Worm (Caenorhabditis elegans): ENCODE measurements around the gene fbxa-80.

fbxa-80 gene

ce11 chrIII:1288473-1289056 is 26.4 kb downstream of the fbxa-80 start, which contains the start of gene fbxa-50:
fbxa-50 (minus strand) TSS chrIII:1288523.
- TF ChIP-seq flh-1 (GFP tag; optimal IDR thresholded peaks at IDR 0.05) = no peak
- no peak for TF ChIP-seq bed-3 (GFP tag; optimal IDR thresholded peaks at IDR 0.05)
- TF ChIP-seq unc-39 (tag; optimal IDR thresholded peaks at IDR 0.05) = no peak
- TF ChIP-seq lin-32 (GFP tag; optimal IDR thresholded peaks at IDR 0.05) = no peak
- TF ChIP-seq snpc-4 (tag; optimal IDR thresholded peaks at IDR 0.05) = no peak
- no peak for TF ChIP-seq nhr-28 (tag; optimal IDR thresholded peaks at IDR 0.05)
- no peak for TF ChIP-seq nhr-76 (tag; optimal IDR thresholded peaks at IDR 0.05)
- no peak for TF ChIP-seq lsy-2 (tag; optimal IDR thresholded peaks at IDR 0.05)
- no peak for TF ChIP-seq elt-1 (tag; optimal IDR thresholded peaks at IDR 0.05; ENCODE audit: borderline replicate concordance, insufficient read depth)
- TF ChIP-seq ham-2 (GFP tag; optimal IDR thresholded peaks at IDR 0.05) = no peak

DNA sequence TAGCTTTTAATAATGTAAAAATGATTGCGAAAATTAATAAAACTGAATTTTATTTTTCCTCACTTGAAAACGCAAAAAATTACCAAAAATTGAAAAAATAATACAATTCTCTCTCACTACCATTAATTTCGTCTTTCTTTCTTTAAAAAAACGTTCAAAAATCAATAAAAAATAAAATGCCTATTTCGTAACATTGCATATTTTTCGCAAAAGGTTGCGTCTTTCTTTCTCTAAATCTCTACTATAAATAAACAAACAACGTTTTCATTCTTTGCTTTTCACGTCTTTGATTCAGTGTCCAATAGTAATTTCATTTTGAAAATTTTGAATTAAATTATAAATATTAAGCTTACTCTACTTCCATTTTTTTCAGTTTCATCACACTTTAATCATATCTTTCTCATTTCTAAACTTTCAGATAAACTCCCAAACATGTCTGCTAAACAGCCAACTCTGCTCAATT is 30.4 kb downstream of the fbxa-80 start, which contains the start of gene fbxa-37:
Gene fbxa-37, plus strand, starts transcription at position 413 of the 463 bp plus-strand sequence.
- TF ChIP-seq nhr-2 (tag; optimal IDR thresholded peaks at IDR 0.05) (no peak), mep-1 (tag; optimal IDR thresholded peaks at IDR 0.05) (no peak), ztf-11 (tag; optimal IDR thresholded peaks at IDR 0.05) (no peak), unc-62 (GFP tag; optimal IDR thresholded peaks at IDR 0.05) (no peak)

DNA sequence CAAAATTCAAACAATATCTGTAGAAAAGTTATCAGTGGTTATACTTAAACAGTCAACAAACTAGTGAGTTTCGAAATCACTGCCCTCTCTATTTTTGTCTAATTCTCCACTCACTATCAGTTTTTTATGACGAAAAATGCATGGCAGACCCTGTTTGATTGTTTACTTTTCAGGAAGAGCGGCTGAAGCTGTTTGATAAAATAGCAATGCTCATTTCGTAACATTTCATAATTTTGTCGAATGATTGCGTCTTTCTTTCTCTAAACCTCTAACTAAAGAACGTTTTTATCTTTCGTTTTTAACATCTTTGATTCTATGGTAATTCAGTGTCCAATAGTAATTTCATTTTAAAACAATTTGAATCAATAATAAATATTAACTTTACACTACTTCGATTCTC is 35.8 kb downstream of the fbxa-80 start:
- TF ChIP-seq mab-5 (tag; optimal IDR thresholded peaks at IDR 0.05) = no peak
- TF ChIP-seq ceh-39 (tag; optimal IDR thresholded peaks at IDR 0.05) = no peak
- no peak for TF ChIP-seq zip-8 (tag; optimal IDR thresholded peaks at IDR 0.05)

- TF ChIP-seq ceh-43 (GFP tag; optimal IDR thresholded peaks at IDR 0.05) = no peak
- TF ChIP-seq nhr-12 (tag; optimal IDR thresholded peaks at IDR 0.05) = no peak
- no peak for TF ChIP-seq pha-4 (tag; optimal IDR thresholded peaks at IDR 0.05)
- no peak for TF ChIP-seq elt-3 (tag; optimal IDR thresholded peaks at IDR 0.05)
- no peak for TF ChIP-seq snpc-4 (tag; optimal IDR thresholded peaks at IDR 0.05)
- TF ChIP-seq ztf-11 (tag; optimal IDR thresholded peaks at IDR 0.05) = no peak
- TF ChIP-seq unc-120 (tag; optimal IDR thresholded peaks at IDR 0.05; ENCODE audit: poor library complexity, severe bottlenecking) = no peak
- no peak for TF ChIP-seq mep-1 (tag; optimal IDR thresholded peaks at IDR 0.05)
- TF ChIP-seq sptf-1 (tag; optimal IDR thresholded peaks at IDR 0.05) = no peak
- TF ChIP-seq hlh-1 (tag; optimal IDR thresholded peaks at IDR 0.05) = no peak
- no peak for TF ChIP-seq tbx-8 (GFP tag; optimal IDR thresholded peaks at IDR 0.05)
- TF ChIP-seq elt-1 (tag; optimal IDR thresholded peaks at IDR 0.05; ENCODE audit: borderline replicate concordance, insufficient read depth) = no peak
- TF ChIP-seq ceh-39 (tag; optimal IDR thresholded peaks at IDR 0.05) = no peak
- no peak for TF ChIP-seq sem-2 (GFP tag; optimal IDR thresholded peaks at IDR 0.05)
- no peak for TF ChIP-seq lin-13 (tag; optimal IDR thresholded peaks at IDR 0.05)
- TF ChIP-seq drap-1 (GFP tag; optimal IDR thresholded peaks at IDR 0.05) = no peak
These were observed 39.5 kb downstream of the fbxa-80 start, which contains the start of gene fbxa-30 for ce11 chrIII:1275513-1275912. fbxa-30 (minus strand) TSS chrIII:1275613.

DNA sequence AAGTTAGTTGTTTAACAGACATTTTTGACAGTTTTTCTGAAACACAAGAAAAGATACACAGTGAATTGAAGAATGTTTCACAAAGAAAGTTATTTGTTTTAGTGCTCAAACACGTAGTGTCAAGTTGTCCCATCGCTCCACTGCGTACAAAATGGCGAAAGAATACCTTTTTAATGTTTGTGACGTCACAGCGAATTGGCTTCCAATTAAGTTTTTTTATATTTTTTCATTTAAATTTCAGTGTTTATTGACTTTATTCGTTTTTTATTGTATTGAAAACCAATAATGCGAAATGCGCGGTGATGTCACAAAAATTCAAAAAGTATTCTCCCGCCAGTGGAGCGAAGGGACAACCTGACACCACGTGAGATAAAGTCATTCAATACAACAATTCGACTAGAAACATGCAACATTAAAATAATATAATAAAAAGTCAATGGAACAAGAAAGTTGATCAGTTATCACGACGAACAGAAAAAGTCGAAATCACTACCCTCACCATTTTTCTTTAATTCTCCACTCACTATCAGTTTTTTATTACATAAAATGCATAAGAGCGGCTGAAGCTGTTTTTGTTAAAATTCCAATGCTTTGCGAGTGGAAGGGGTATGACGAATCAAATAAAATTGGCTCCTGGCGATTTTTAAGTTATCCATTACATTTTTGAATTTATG is 41.2 kb downstream of the fbxa-80 start, which contains the start of gene fbxa-29:
Gene fbxa-29, minus strand, starts transcription at position 51 of the 674 bp plus-strand sequence.
- TF ChIP-seq sem-2 (GFP tag; optimal IDR thresholded peaks at IDR 0.05) = no peak
- TF ChIP-seq mab-5 (tag; optimal IDR thresholded peaks at IDR 0.05) = no peak
- no peak for TF ChIP-seq nhr-237 (tag; optimal IDR thresholded peaks at IDR 0.05)
- TF ChIP-seq ham-2 (GFP tag; optimal IDR thresholded peaks at IDR 0.05) = no peak
- TF ChIP-seq nhr-76 (tag; optimal IDR thresholded peaks at IDR 0.05) = no peak
- no peak for TF ChIP-seq bed-3 (GFP tag; optimal IDR thresholded peaks at IDR 0.05)
- TF ChIP-seq sptf-1 (tag; optimal IDR thresholded peaks at IDR 0.05) = no peak
- no peak for TF ChIP-seq snpc-4 (tag; optimal IDR thresholded peaks at IDR 0.05)
- TF ChIP-seq M03D4.4 (tag; optimal IDR thresholded peaks at IDR 0.05) = no peak
- no peak for TF ChIP-seq blmp-1 (tag; optimal IDR thresholded peaks at IDR 0.05)

Data from whole organism, mixed stage, embryonic.